Worm (Caenorhabditis elegans): ENCODE data around the gene B0001.5.

DNA sequence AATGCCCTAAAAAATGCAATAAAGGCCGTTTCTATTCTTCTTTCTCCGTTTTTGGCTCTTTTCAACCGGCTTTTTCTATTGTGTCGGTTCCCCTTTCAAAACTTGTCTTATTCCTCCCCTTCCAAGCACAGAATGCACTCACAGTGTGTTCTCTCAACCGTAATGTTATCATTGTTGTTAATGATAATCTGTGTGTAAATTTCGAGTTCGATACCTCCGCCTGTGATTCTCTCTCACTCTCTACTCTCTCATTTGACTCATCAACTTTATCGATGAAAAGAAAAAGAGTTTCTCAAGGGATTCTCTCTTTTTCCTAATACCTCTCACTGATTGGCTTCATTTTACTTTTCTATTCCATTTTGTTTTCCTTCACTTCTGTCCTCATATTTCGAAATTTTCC lies 14.4 kb downstream of the B0001.5 start:
- TF ChIP-seq ama-1 (optimal IDR thresholded peaks at IDR 0.05) (no peak), R02D3.7 (tag; optimal IDR thresholded peaks at IDR 0.05) (no peak), egl-27 (tag; optimal IDR thresholded peaks at IDR 0.05) (no peak), nhr-11 (tag; optimal IDR thresholded peaks at IDR 0.05) (no peak), lin-39 (tag; optimal IDR thresholded peaks at IDR 0.05) (no peak), nhr-25 (tag; optimal IDR thresholded peaks at IDR 0.05) (no peak), skn-1 (tag; optimal IDR thresholded peaks at IDR 0.05) (no peak), mdl-1 (tag; optimal IDR thresholded peaks at IDR 0.05) (no peak), ztf-4 (tag; optimal IDR thresholded peaks at IDR 0.05) (no peak), ztf-1 (GFP tag; conservative IDR thresholded peaks at IDR 0.05) (no peak), ZK546.5 (tag; optimal IDR thresholded peaks at IDR 0.05) (no peak)

Measured in whole organism, L2 larva.